Worm (Caenorhabditis elegans) whole organism, L3 larva: ENCODE results near the gene clec-136.

ENCODE experiments used
- hmg-11 ChIP-seq: sonication (generic microtip); optimal IDR thresholded peaks from 2 replicates; lab custom pipeline; 2016; ENCODE audit warnings: missing genetic modification characterization, missing compliant biosample characterization
- unc-62 ChIP-seq: fragments of 150-350 bp; sonication (generic microtip); optimal IDR thresholded peaks from 4 replicates; lab custom pipeline; 2014; ENCODE audit warnings: missing biosample characterization, missing genetic modification reagents, missing genetic modification characterization
- zag-1 ChIP-seq: fragments of 150-350 bp; optimal IDR thresholded peaks from 2 replicates; lab custom pipeline; 2014; ENCODE audit warnings: missing biosample characterization, missing genetic modification characterization

DNA sequence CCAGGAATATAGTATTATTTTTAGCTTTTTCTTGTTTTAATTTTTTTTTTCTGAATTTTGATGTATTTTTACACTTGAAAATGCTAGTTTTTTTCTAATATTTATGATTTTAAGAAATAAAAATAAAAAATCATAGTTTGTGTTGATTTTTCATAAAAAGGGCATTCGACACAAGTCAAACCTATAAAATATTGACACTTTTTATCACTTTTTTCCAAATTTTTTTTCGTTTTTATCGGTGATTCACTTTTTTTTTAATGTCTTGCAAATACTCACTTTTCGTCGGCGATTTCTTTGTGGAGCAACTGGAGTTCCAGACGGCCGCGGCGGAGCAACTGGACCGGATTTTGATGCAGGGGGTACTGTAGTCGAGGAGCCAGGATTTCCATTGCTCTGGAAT is 18.9 kb downstream of the clec-136 start:
- TF ChIP-seq hmg-11 (no peak), zag-1 (tag; lab: Kevin White, UChicago) (no peak), unc-62 (GFP tag; lab: Kevin White, UChicago) (no peak)
